Worm (Caenorhabditis elegans): ENCODE measurements around the gene mlc-3.

DNA sequence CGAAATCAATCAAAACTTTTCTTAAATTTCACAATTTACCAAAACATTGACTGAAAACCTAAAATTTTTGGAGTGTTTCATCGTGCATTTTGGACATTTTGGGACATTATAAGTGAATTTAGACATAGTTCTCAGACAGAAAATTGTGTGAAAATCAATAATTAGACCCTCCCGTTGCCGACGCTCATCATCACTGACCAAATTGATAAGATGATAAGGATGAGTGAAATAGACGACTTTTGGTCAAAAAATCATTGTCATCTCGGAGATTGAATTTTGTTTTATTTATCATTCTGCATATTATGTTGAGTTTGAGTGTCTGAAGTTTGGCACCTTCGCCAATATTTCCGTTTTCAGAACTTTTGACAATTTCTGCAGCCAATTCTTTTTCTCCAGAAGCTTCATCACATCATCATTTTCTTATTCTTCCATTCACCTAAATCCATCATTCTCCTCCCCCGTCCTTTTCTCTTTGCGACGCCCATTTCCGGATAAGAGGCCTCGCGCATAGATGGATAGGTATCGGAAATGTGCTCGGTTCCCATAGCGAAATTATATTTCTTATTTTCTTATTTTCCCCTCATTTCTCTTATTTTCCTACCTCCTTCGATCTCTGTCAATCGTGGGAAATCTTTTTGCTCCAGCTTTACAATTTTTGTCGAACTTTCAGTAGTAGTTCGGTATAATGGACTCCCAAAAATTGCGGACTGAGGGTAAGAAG, 46.9 kb downstream of the mlc-3 start, which contains the start of gene bas-1:
- TF ChIP-seq spr-3 (GFP tag; optimal IDR thresholded peaks at IDR 0.05) (no peak), ZK546.5 (tag; optimal IDR thresholded peaks at IDR 0.05) (no peak), mdt-29 (GFP tag; IDR thresholded peaks at IDR 0.05) (no peak), pha-4 (GFP tag; IDR thresholded peaks at IDR 0.05) (no peak), pha-4 (tag; optimal IDR thresholded peaks at IDR 0.05) (no peak), ceh-82 (tag; optimal IDR thresholded peaks at IDR 0.05) (no peak), snpc-1.2 (GFP tag; IDR thresholded peaks at IDR 0.05) (no peak), snpc-4 (tag; optimal IDR thresholded peaks at IDR 0.05) (no peak), mdl-1 (tag; optimal IDR thresholded peaks at IDR 0.05) (no peak), pqm-1 (tag; optimal IDR thresholded peaks at IDR 0.05) (peak; percentile 53), nhr-76 (tag; optimal IDR thresholded peaks at IDR 0.05) (no peak), dpl-1 (GFP tag; optimal IDR thresholded peaks at IDR 0.05) (no peak), F44E2.7 (GFP tag; IDR thresholded peaks at IDR 0.05) (no peak), lin-15B (tag; optimal IDR thresholded peaks at IDR 0.05) (no peak), fkh-10 (GFP tag; optimal IDR thresholded peaks at IDR 0.05) (no peak)
